Worm (Caenorhabditis elegans) whole organism, late embryonic: ENCODE data around the gene mtm-5.
A peak's percentile ranks its signal among the peaks of the same experiment; 100 is the strongest.

Source experiments
- C08G9.2 ChIP-seq: sonication (generic microtip); optimal IDR thresholded peaks from 2 replicates; lab custom pipeline; 2016; ENCODE audit warnings: mild to moderate bottlenecking, missing genetic modification characterization, moderate library complexity, missing compliant biosample characterization
- C38D4.7 ChIP-seq: fragments of 200-800 bp; sonication (Bioruptor generic); optimal IDR thresholded peaks from 2 replicates; lab custom pipeline; 2018; ENCODE audit warnings: mild to moderate bottlenecking, missing genetic modification characterization, moderate library complexity, missing compliant biosample characterization
- F13H6.1 ChIP-seq: sonication (generic microtip); optimal IDR thresholded peaks from 2 replicates; lab custom pipeline; 2016; ENCODE audit warnings: missing genetic modification characterization, missing compliant biosample characterization
- K02D7.2 ChIP-seq: sonication (generic microtip); optimal IDR thresholded peaks from 2 replicates; lab custom pipeline; 2017; ENCODE audit warnings: mild to moderate bottlenecking, missing genetic modification characterization, missing compliant biosample characterization
- K09A11.1 ChIP-seq: sonication (generic microtip); optimal IDR thresholded peaks from 2 replicates; lab custom pipeline; 2017; ENCODE audit warnings: antibody characterized with exemption, mild to moderate bottlenecking, missing genetic modification characterization, missing compliant biosample characterization; ENCODE audit not compliant: insufficient read depth
- T23F11.4 ChIP-seq: fragments of 200-800 bp; sonication (Bioruptor generic); optimal IDR thresholded peaks from 2 replicates; lab custom pipeline; 2018; ENCODE audit warnings: mild to moderate bottlenecking, missing genetic modification characterization, missing compliant biosample characterization
- Y22D7AL.16 ChIP-seq: sonication (generic microtip); optimal IDR thresholded peaks from 2 replicates; lab custom pipeline; 2016; ENCODE audit warnings: missing genetic modification characterization, missing compliant biosample characterization
- ahr-1 ChIP-seq: sonication (generic microtip); optimal IDR thresholded peaks from 2 replicates; lab custom pipeline; 2016; ENCODE audit warnings: missing genetic modification characterization, missing compliant biosample characterization
- ama-1 ChIP-seq: fragments of 150-350 bp; optimal IDR thresholded peaks from 2 replicates; lab custom pipeline; 2014
- ceh-18 ChIP-seq: sonication (generic microtip); optimal IDR thresholded peaks from 2 replicates; lab custom pipeline; 2016; ENCODE audit warnings: missing genetic modification characterization, missing compliant biosample characterization
- ceh-2 ChIP-seq: sonication (generic microtip); optimal IDR thresholded peaks from 2 replicates; lab custom pipeline; 2016; ENCODE audit warnings: missing genotype, missing genetic modification characterization, missing compliant biosample characterization
- ceh-22 ChIP-seq: sonication (generic microtip); optimal IDR thresholded peaks from 2 replicates; lab custom pipeline; 2017; ENCODE audit warnings: missing biosample characterization, missing genetic modification characterization
- ceh-24 ChIP-seq: sonication (generic microtip); optimal IDR thresholded peaks from 2 replicates; lab custom pipeline; 2016; ENCODE audit warnings: mild to moderate bottlenecking, missing genetic modification characterization, missing compliant biosample characterization
- ceh-30 ChIP-seq: fragments of 150-350 bp; optimal IDR thresholded peaks from 2 replicates; lab custom pipeline; 2014; ENCODE audit warnings: missing biosample characterization, missing genetic modification characterization
- ceh-31 ChIP-seq: sonication (generic microtip); optimal IDR thresholded peaks from 2 replicates; lab custom pipeline; 2016; ENCODE audit warnings: missing genetic modification characterization, missing compliant biosample characterization
- ceh-34 ChIP-seq: sonication (generic microtip); optimal IDR thresholded peaks from 2 replicates; lab custom pipeline; 2016; ENCODE audit warnings: mild to moderate bottlenecking, missing genetic modification characterization, missing compliant biosample characterization
- ceh-45 ChIP-seq: fragments of 200-800 bp; sonication (Bioruptor generic); IDR thresholded peaks from 2 replicates; pipeline ENCODE4 v1.3.6; 2022; ENCODE audit warnings: missing genetic modification reagents, missing genetic modification characterization, missing compliant biosample characterization
- ceh-48 ChIP-seq: sonication (generic microtip); optimal IDR thresholded peaks from 2 replicates; lab custom pipeline; 2016; ENCODE audit warnings: missing genetic modification characterization, inconsistent platforms, missing compliant biosample characterization
- ceh-9 ChIP-seq: sonication (generic microtip); optimal IDR thresholded peaks from 2 replicates; lab custom pipeline; 2016; ENCODE audit warnings: mild to moderate bottlenecking, missing genetic modification characterization, inconsistent platforms, missing compliant biosample characterization
- dve-1 ChIP-seq: sonication (generic microtip); optimal IDR thresholded peaks from 2 replicates; lab custom pipeline; 2017; ENCODE audit warnings: antibody characterized with exemption, mild to moderate bottlenecking, missing genetic modification characterization, missing compliant biosample characterization
- elt-2 ChIP-seq: sonication (generic microtip); optimal IDR thresholded peaks from 2 replicates; lab custom pipeline; 2016; ENCODE audit warnings: missing genetic modification reagents, missing genetic modification characterization, missing compliant biosample characterization
- ets-4 ChIP-seq: sonication (generic microtip); optimal IDR thresholded peaks from 2 replicates; lab custom pipeline; 2016; ENCODE audit warnings: missing genetic modification characterization, missing compliant biosample characterization
- eyg-1 ChIP-seq: sonication (generic microtip); optimal IDR thresholded peaks from 2 replicates; lab custom pipeline; 2016; ENCODE audit warnings: missing genotype, missing genetic modification characterization, missing compliant biosample characterization
- fax-1 ChIP-seq: sonication (generic microtip); optimal IDR thresholded peaks from 2 replicates; lab custom pipeline; 2016; ENCODE audit warnings: missing genotype, missing genetic modification characterization, missing compliant biosample characterization
- fkh-10 ChIP-seq: fragments of 150-350 bp; optimal IDR thresholded peaks from 2 replicates; lab custom pipeline; 2014; ENCODE audit warnings: missing biosample characterization, missing genetic modification reagents, missing genetic modification characterization
- gmeb-2 ChIP-seq: sonication (generic microtip); optimal IDR thresholded peaks from 2 replicates; lab custom pipeline; 2016; ENCODE audit warnings: missing genetic modification characterization, inconsistent platforms, missing compliant biosample characterization
- hlh-13 ChIP-seq: fragments of 200-800 bp; sonication (Bioruptor generic); optimal IDR thresholded peaks from 2 replicates; lab custom pipeline; 2018; ENCODE audit warnings: mild to moderate bottlenecking, missing genetic modification characterization, missing compliant biosample characterization
- hlh-15 ChIP-seq: sonication (generic microtip); optimal IDR thresholded peaks from 2 replicates; lab custom pipeline; 2016; ENCODE audit warnings: missing genetic modification characterization, missing compliant biosample characterization
- hlh-6 ChIP-seq: sonication (generic microtip); optimal IDR thresholded peaks from 2 replicates; lab custom pipeline; 2016; ENCODE audit warnings: missing genotype, missing genetic modification characterization, missing compliant biosample characterization
- lim-6 ChIP-seq: sonication (generic microtip); optimal IDR thresholded peaks from 2 replicates; lab custom pipeline; 2016; ENCODE audit warnings: missing genetic modification characterization, missing compliant biosample characterization
- madf-2 ChIP-seq: sonication (generic microtip); optimal IDR thresholded peaks from 2 replicates; lab custom pipeline; 2017; ENCODE audit warnings: missing genetic modification characterization, missing compliant biosample characterization
- mec-3 ChIP-seq: sonication (generic microtip); optimal IDR thresholded peaks from 2 replicates; lab custom pipeline; 2016; ENCODE audit warnings: borderline replicate concordance, missing genetic modification characterization, missing compliant biosample characterization
- nfya-1 ChIP-seq: sonication (generic microtip); optimal IDR thresholded peaks from 2 replicates; lab custom pipeline; 2017; ENCODE audit warnings: missing genetic modification characterization, mild to moderate bottlenecking, missing compliant biosample characterization, antibody characterized with exemption, moderate library complexity
- nhr-11 ChIP-seq: fragments of 150-350 bp; optimal IDR thresholded peaks from 2 replicates; lab custom pipeline; 2014; ENCODE audit warnings: missing biosample characterization, missing genetic modification characterization
- npax-4 ChIP-seq: sonication (generic microtip); optimal IDR thresholded peaks from 2 replicates; lab custom pipeline; 2016; ENCODE audit warnings: missing genetic modification characterization, missing compliant biosample characterization
- pat-9 ChIP-seq: fragments of 200-800 bp; sonication (Bioruptor generic); optimal IDR thresholded peaks from 2 replicates; lab custom pipeline; 2018; ENCODE audit warnings: mild to moderate bottlenecking, missing genetic modification characterization, moderate library complexity, missing compliant biosample characterization
- pax-1 ChIP-seq: fragments of 150-350 bp; optimal IDR thresholded peaks from 2 replicates; lab custom pipeline; 2014; ENCODE audit warnings: missing biosample characterization, missing genetic modification characterization
- pha-2 ChIP-seq: sonication (generic microtip); optimal IDR thresholded peaks from 2 replicates; lab custom pipeline; 2017; ENCODE audit warnings: mild to moderate bottlenecking, missing genetic modification characterization, missing compliant biosample characterization
- pha-4 ChIP-seq: fragments of 150-350 bp; optimal IDR thresholded peaks from 2 replicates; lab custom pipeline; 2018; ENCODE audit warnings: missing biosample characterization, missing genetic modification reagents, missing genetic modification characterization
- pqm-1 ChIP-seq: sonication (generic microtip); optimal IDR thresholded peaks from 2 replicates; lab custom pipeline; 2016; ENCODE audit warnings: missing genetic modification characterization, missing compliant biosample characterization
- pros-1 ChIP-seq: fragments of 150-350 bp; optimal IDR thresholded peaks from 2 replicates; lab custom pipeline; 2014; ENCODE audit warnings: missing biosample characterization, missing genetic modification reagents, missing genetic modification characterization
- ref-2 ChIP-seq: sonication (generic microtip); optimal IDR thresholded peaks from 2 replicates; lab custom pipeline; 2016; ENCODE audit warnings: missing genetic modification characterization, missing compliant biosample characterization
- rnt-1 ChIP-seq: sonication (generic microtip); optimal IDR thresholded peaks from 2 replicates; lab custom pipeline; 2016; ENCODE audit warnings: missing genetic modification characterization, missing compliant biosample characterization
- sdc-2 ChIP-seq: sonication (generic microtip); optimal IDR thresholded peaks from 2 replicates; lab custom pipeline; 2016; ENCODE audit warnings: missing genotype, missing genetic modification characterization, missing compliant biosample characterization
- sox-4 ChIP-seq: sonication (generic microtip); optimal IDR thresholded peaks from 2 replicates; lab custom pipeline; 2017; ENCODE audit warnings: mild to moderate bottlenecking, missing genetic modification characterization, inconsistent platforms, missing compliant biosample characterization
- syd-9 ChIP-seq: sonication (generic microtip); optimal IDR thresholded peaks from 2 replicates; lab custom pipeline; 2016; ENCODE audit warnings: mild to moderate bottlenecking, missing genetic modification characterization, moderate library complexity, missing compliant biosample characterization
- tbx-2 ChIP-seq: sonication (generic microtip); optimal IDR thresholded peaks from 2 replicates; lab custom pipeline; 2016; ENCODE audit warnings: missing genetic modification characterization, missing compliant biosample characterization
- tbx-7 ChIP-seq: sonication (generic microtip); optimal IDR thresholded peaks from 2 replicates; lab custom pipeline; 2016; ENCODE audit warnings: missing genotype, missing genetic modification characterization, missing compliant biosample characterization
- ttx-3 ChIP-seq: sonication (generic microtip); optimal IDR thresholded peaks from 2 replicates; lab custom pipeline; 2016; ENCODE audit warnings: missing genetic modification reagents, missing genetic modification characterization, missing compliant biosample characterization
- unc-3 ChIP-seq, 2 experiments: fragments of 200-800 bp in 1 of 2; sonication (Bioruptor generic) in 1 of 2; sonication (generic microtip) in 1 of 2; conservative IDR thresholded peaks in 1 of 2; optimal IDR thresholded peaks in 1 of 2; 2 replicates each; pipeline versions ENCODE4 v1.3.6 to Lab custom; 2016 to 2022; ENCODE audit warnings: missing compliant biosample characterization in 2 of 2, missing genetic modification characterization in 2 of 2, missing genetic modification reagents in 1 of 2
- unc-42 ChIP-seq: sonication (generic microtip); optimal IDR thresholded peaks from 2 replicates; lab custom pipeline; 2016; ENCODE audit warnings: missing genotype, missing genetic modification characterization, missing compliant biosample characterization
- unc-55 ChIP-seq: sonication (generic microtip); optimal IDR thresholded peaks from 2 replicates; lab custom pipeline; 2017; ENCODE audit warnings: missing biosample characterization, missing genetic modification reagents, missing genetic modification characterization
- unc-86 ChIP-seq: sonication (generic microtip); optimal IDR thresholded peaks from 2 replicates; lab custom pipeline; 2016; ENCODE audit warnings: missing genetic modification characterization, missing compliant biosample characterization
- ztf-16 ChIP-seq: sonication (generic microtip); optimal IDR thresholded peaks from 2 replicates; lab custom pipeline; 2017; ENCODE audit warnings: missing genetic modification characterization, missing compliant biosample characterization

mtm-5 gene

DNA sequence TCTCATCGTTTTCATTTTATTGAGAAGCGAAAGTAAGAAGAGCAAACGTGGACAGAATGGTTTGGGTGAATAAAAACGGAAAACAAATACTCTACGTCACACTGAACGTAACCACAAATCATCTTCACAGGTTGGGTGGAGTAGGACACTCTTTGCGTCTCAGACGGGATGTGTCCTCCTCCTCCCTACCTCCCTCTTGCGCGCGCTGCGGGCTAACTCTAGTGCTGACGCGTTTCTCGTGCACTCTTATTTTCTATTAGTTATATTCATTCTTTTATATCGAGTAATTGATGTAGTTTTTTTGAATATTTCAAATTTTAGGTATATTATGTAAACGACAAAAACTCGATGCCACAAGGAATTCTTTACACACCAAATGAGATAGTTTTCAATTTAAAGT is 833 bp upstream of the mtm-5 start, which contains the start of gene Y34B4A.7:
Gene Y34B4A.7, plus strand, starts transcription at position 297 of the 400 bp plus-strand sequence.
- no peak for TF ChIP-seq fkh-10 (GFP tag; lab: Kevin White, UChicago)
- TF ChIP-seq mec-3 (tag; lab: Kevin White, UChicago): no peak
- TF ChIP-seq ceh-18: no peak
- no peak for TF ChIP-seq C08G9.2 (tag; lab: Kevin White, UChicago)
- TF ChIP-seq tbx-7 (tag; lab: Kevin White, UChicago): no peak
- no peak for TF ChIP-seq npax-4
- no peak for TF ChIP-seq eyg-1 (tag; lab: Kevin White, UChicago)
- TF ChIP-seq elt-2 (tag; lab: Kevin White, UChicago): peak; percentile 52
- TF ChIP-seq fax-1 (tag; lab: Kevin White, UChicago): no peak
- TF ChIP-seq pqm-1: no peak
- no peak for TF ChIP-seq ceh-30 (tag; lab: Kevin White, UChicago)
- TF ChIP-seq unc-86 (tag; lab: Kevin White, UChicago): no peak
- no peak for TF ChIP-seq K02D7.2 (tag; lab: Kevin White, UChicago)
- no peak for TF ChIP-seq sox-4
- TF ChIP-seq dve-1 (tag; lab: Kevin White, UChicago): no peak
- TF ChIP-seq K09A11.1 (tag; lab: Kevin White, UChicago): no peak
- TF ChIP-seq ceh-22 (tag; lab: Kevin White, UChicago): no peak
- no peak for TF ChIP-seq F13H6.1 (tag; lab: Kevin White, UChicago)
- TF ChIP-seq nfya-1 (tag; lab: Kevin White, UChicago): peak; percentile 53
- no peak for TF ChIP-seq ceh-2 (tag; lab: Kevin White, UChicago)
- TF ChIP-seq pax-1 (tag; lab: Kevin White, UChicago): no peak
- no peak for TF ChIP-seq lim-6 (tag; lab: Kevin White, UChicago)
- no peak for TF ChIP-seq ama-1 (lab: Kevin White, UChicago)
- TF ChIP-seq ceh-24 (tag; lab: Kevin White, UChicago): no peak
- TF ChIP-seq ceh-34 (tag; lab: Kevin White, UChicago): peak; percentile 23
- TF ChIP-seq syd-9 (tag; lab: Kevin White, UChicago): no peak
- no peak for TF ChIP-seq ztf-16 (tag; lab: Kevin White, UChicago)
- TF ChIP-seq pha-2 (tag; lab: Kevin White, UChicago): no peak
- TF ChIP-seq ahr-1 (tag; lab: Kevin White, UChicago): no peak
- peak; percentile 6 for TF ChIP-seq ref-2
- no peak for TF ChIP-seq hlh-6
- no peak for TF ChIP-seq hlh-13 (GFP tag; lab: Kevin White, UChicago)
- TF ChIP-seq unc-3 (GFP tag; conservative IDR thresholded peaks at IDR 0.05; lab: Robert Waterston, UW): no peak
- no peak for TF ChIP-seq unc-3 (tag; optimal IDR thresholded peaks at IDR 0.05; lab: Kevin White, UChicago)
- peak; percentile 39 for TF ChIP-seq tbx-2
- TF ChIP-seq Y22D7AL.16 (tag; lab: Kevin White, UChicago): no peak
- peak; percentile 32 for TF ChIP-seq unc-42 (tag; lab: Kevin White, UChicago)
- TF ChIP-seq C38D4.7 (GFP tag; lab: Kevin White, UChicago): no peak
- peak; percentile 18 for TF ChIP-seq ttx-3 (tag; lab: Kevin White, UChicago)
- no peak for TF ChIP-seq ceh-9 (tag; lab: Kevin White, UChicago)
- TF ChIP-seq ceh-31 (tag; lab: Kevin White, UChicago): peak; percentile 3
- TF ChIP-seq rnt-1 (tag; lab: Kevin White, UChicago): peak; percentile 39
- TF ChIP-seq pros-1: no peak
- TF ChIP-seq pat-9: no peak
- TF ChIP-seq gmeb-2: no peak
- peak; percentile 37 for TF ChIP-seq sdc-2 (tag; lab: Kevin White, UChicago)
- TF ChIP-seq unc-55: peak; percentile 60
- no peak for TF ChIP-seq pha-4 (tag; lab: Kevin White, UChicago)
- TF ChIP-seq ceh-48: no peak
- TF ChIP-seq ceh-45: no peak
- no peak for TF ChIP-seq madf-2
- no peak for TF ChIP-seq ets-4
- TF ChIP-seq nhr-11 (tag; lab: Kevin White, UChicago): no peak
- no peak for TF ChIP-seq T23F11.4 (GFP tag; lab: Kevin White, UChicago)
- TF ChIP-seq hlh-15 (tag; lab: Kevin White, UChicago): no peak
